Worm (Caenorhabditis elegans): ENCODE measurements around the gene F07C3.16.
A peak's percentile ranks its signal among the peaks of the same experiment; 100 is the strongest.

F07C3.16 gene

DNA sequence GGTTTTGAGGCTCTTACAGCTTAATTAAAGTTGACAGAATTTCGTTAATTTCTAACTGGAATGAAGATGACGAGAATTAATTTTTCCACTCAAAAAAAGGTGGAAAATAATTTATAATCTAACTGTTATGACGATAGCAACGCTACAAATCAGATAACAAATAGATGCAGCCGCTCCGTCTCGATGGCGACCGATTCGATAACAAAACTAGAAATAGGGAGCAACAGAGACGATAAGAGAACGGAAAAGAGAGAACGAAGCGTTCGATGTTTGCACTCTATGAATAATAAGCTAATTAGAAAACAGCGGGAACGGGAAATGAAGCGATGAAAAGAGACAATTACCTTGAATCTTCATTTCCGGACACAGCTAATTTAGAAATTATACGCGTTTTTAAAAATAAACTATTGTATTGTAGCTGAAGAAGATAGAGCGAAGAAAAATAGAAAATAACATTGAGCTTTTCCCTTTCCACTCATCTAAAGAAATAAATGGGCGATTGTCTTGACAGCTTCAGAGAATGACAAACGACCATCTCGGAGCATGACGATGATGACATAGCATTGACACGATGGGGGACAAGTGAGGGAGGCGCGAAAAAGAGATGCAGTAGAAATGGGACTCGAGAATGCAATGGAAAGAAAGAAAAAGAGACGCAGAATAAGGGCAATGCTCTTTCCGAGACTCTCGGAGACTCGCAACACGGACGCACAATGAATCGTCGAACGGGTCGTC lies 38.5 kb downstream of the F07C3.16 start:
- TF ChIP-seq nhr-237 (tag; optimal IDR thresholded peaks at IDR 0.05), result no peak
- TF ChIP-seq nhr-11 (tag; optimal IDR thresholded peaks at IDR 0.05), result no peak
- no peak for TF ChIP-seq ztf-11 (tag; optimal IDR thresholded peaks at IDR 0.05)
- TF ChIP-seq Y55F3AM.14 (GFP tag; optimal IDR thresholded peaks at IDR 0.05), result no peak
- TF ChIP-seq nhr-12 (tag; optimal IDR thresholded peaks at IDR 0.05), result no peak
- TF ChIP-seq zag-1 (tag; optimal IDR thresholded peaks at IDR 0.05), result peak; percentile 39
- peak; percentile 70 for TF ChIP-seq lin-39 (tag; optimal IDR thresholded peaks at IDR 0.05)
- TF ChIP-seq snpc-4 (tag; optimal IDR thresholded peaks at IDR 0.05), result no peak
- TF ChIP-seq ceh-16 (tag; optimal IDR thresholded peaks at IDR 0.05), result no peak
- TF ChIP-seq elt-1 (tag; optimal IDR thresholded peaks at IDR 0.05), result no peak
- no peak for TF ChIP-seq lin-11 (tag; optimal IDR thresholded peaks at IDR 0.05)
- TF ChIP-seq egl-27 (tag; optimal IDR thresholded peaks at IDR 0.05), result no peak
- no peak for TF ChIP-seq nhr-21 (tag; optimal IDR thresholded peaks at IDR 0.05)
- no peak for TF ChIP-seq gmeb-1 (tag; optimal IDR thresholded peaks at IDR 0.05)
- no peak for TF ChIP-seq nhr-77 (tag; optimal IDR thresholded peaks at IDR 0.05)
- peak; percentile 65 for TF ChIP-seq unc-62 (GFP tag; optimal IDR thresholded peaks at IDR 0.05)
- no peak for TF ChIP-seq ceh-82 (tag; optimal IDR thresholded peaks at IDR 0.05)
- TF ChIP-seq ztf-1 (GFP tag; conservative IDR thresholded peaks at IDR 0.05), result no peak
- TF ChIP-seq R02D3.7 (tag; optimal IDR thresholded peaks at IDR 0.05), result no peak
- no peak for TF ChIP-seq blmp-1 (tag; optimal IDR thresholded peaks at IDR 0.05; ENCODE audit: insufficient read depth)
- TF ChIP-seq mbf-1 (tag; optimal IDR thresholded peaks at IDR 0.05), result no peak
- no peak for TF ChIP-seq elt-3 (tag; optimal IDR thresholded peaks at IDR 0.05)
- peak; percentile 53 for TF ChIP-seq C34F6.9 (tag; optimal IDR thresholded peaks at IDR 0.05)
- TF ChIP-seq nhr-6 (tag; optimal IDR thresholded peaks at IDR 0.05), result no peak
- peak; percentile 71 for TF ChIP-seq sma-9 (GFP tag; optimal IDR thresholded peaks at IDR 0.05)
- TF ChIP-seq sma-9 (tag; optimal IDR thresholded peaks at IDR 0.05), result no peak
- TF ChIP-seq peb-1 (tag; optimal IDR thresholded peaks at IDR 0.05), result no peak
- peak; percentile 81 for TF ChIP-seq mab-5 (tag; optimal IDR thresholded peaks at IDR 0.05)
- no peak for TF ChIP-seq nhr-10 (tag; optimal IDR thresholded peaks at IDR 0.05)
- no peak for TF ChIP-seq nhr-25 (tag; optimal IDR thresholded peaks at IDR 0.05)
- TF ChIP-seq F13H6.1 (tag; optimal IDR thresholded peaks at IDR 0.05), result peak; percentile 2
- peak; percentile 30 for TF ChIP-seq fos-1 (tag; optimal IDR thresholded peaks at IDR 0.05)
- TF ChIP-seq nhr-129 (tag; optimal IDR thresholded peaks at IDR 0.05), result peak; percentile 38
- TF ChIP-seq mdl-1 (tag; optimal IDR thresholded peaks at IDR 0.05), result no peak
- no peak for TF ChIP-seq unc-39 (tag; optimal IDR thresholded peaks at IDR 0.05)
- peak in 1 of 2 experiments; percentile 53 for TF ChIP-seq lsy-2 (tag; optimal IDR thresholded peaks at IDR 0.05)
- peak; percentile 32 for TF ChIP-seq crh-2 (tag; optimal IDR thresholded peaks at IDR 0.05)
- TF ChIP-seq sem-4 (tag; optimal IDR thresholded peaks at IDR 0.05), result no peak
- TF ChIP-seq skn-1 (tag; optimal IDR thresholded peaks at IDR 0.05), result no peak
- no peak for TF ChIP-seq alr-1 (tag; optimal IDR thresholded peaks at IDR 0.05)
- TF ChIP-seq ztf-4 (tag; optimal IDR thresholded peaks at IDR 0.05), result no peak
- TF ChIP-seq sma-3 (GFP tag; optimal IDR thresholded peaks at IDR 0.05), result no peak
- no peak for TF ChIP-seq nhr-23 (tag; optimal IDR thresholded peaks at IDR 0.05)
- TF ChIP-seq ama-1 (optimal IDR thresholded peaks at IDR 0.05), result no peak
- TF ChIP-seq unc-55 (GFP tag; optimal IDR thresholded peaks at IDR 0.05), result peak; percentile 33
- TF ChIP-seq lin-13 (GFP tag; optimal IDR thresholded peaks at IDR 0.05), result no peak
- TF ChIP-seq dmd-4 (tag; optimal IDR thresholded peaks at IDR 0.05), result no peak
- TF ChIP-seq aly-2 (tag; optimal IDR thresholded peaks at IDR 0.05), result no peak
- no peak for TF ChIP-seq ZK546.5 (tag; optimal IDR thresholded peaks at IDR 0.05)

Data from whole organism, L2 larva.